Fruit fly (Drosophila melanogaster) whole organism, embryonic: Measurements from ENCODE around the gene Pax.
A peak's percentile ranks its signal among the peaks of the same experiment; 100 is the strongest.

Source experiments
- Aef1 ChIP-seq: fragments of 200-800 bp; sonication (Bioruptor generic); IDR thresholded peaks from 3 replicates; pipeline ENCODE4 v1.3.6; 2022; ENCODE audit warnings: missing biosample characterization, missing genetic modification characterization
- Blimp-1 ChIP-seq: fragments of 200-800 bp; sonication (Bioruptor generic); optimal IDR thresholded peaks from 3 replicates; lab custom pipeline; 2018; ENCODE audit warnings: missing biosample characterization, missing genetic modification characterization, mild to moderate bottlenecking, moderate library complexity, missing genetic modification reagents
- CG11093 ChIP-seq: fragments of 200-800 bp; sonication (Bioruptor generic); IDR thresholded peaks from 3 replicates; pipeline ENCODE4 v1.3.6; 2022; ENCODE audit warnings: missing biosample characterization, missing genetic modification characterization
- CG11560 ChIP-seq: fragments of 200-800 bp; sonication (Bioruptor generic); IDR thresholded peaks from 3 replicates; pipeline ENCODE4 v1.3.6; 2022; ENCODE audit warnings: missing biosample characterization, missing genetic modification characterization
- CG12071 ChIP-seq: fragments of 200-800 bp; sonication (Bioruptor generic); optimal IDR thresholded peaks from 3 replicates; lab custom pipeline; 2018; ENCODE audit warnings: missing biosample characterization, mild to moderate bottlenecking, missing genetic modification characterization
- CG14965 ChIP-seq: fragments of 200-800 bp; sonication (Bioruptor generic); optimal IDR thresholded peaks from 2 replicates; lab custom pipeline; 2016; ENCODE audit warnings: missing biosample characterization, missing genetic modification characterization, borderline replicate concordance
- CG2875 ChIP-seq: fragments of 200-800 bp; sonication (Bioruptor generic); optimal IDR thresholded peaks from 2 replicates; lab custom pipeline; 2017; ENCODE audit warnings: missing biosample characterization, mild to moderate bottlenecking, missing genetic modification characterization, missing genetic modification reagents
- CG2889 ChIP-seq: fragments of 200-800 bp; sonication (Bioruptor generic); IDR thresholded peaks from 3 replicates; pipeline ENCODE4 v1.3.6; 2022; ENCODE audit warnings: missing biosample characterization, missing genetic modification characterization
- CG30403 ChIP-seq: fragments of 200-800 bp; sonication (Bioruptor generic); optimal IDR thresholded peaks from 3 replicates; lab custom pipeline; 2016; ENCODE audit warnings: missing biosample characterization, missing genetic modification characterization
- CG33557 ChIP-seq: fragments of 200-800 bp; sonication (Bioruptor generic); optimal IDR thresholded peaks from 2 replicates; lab custom pipeline; 2019; ENCODE audit warnings: missing biosample characterization, mild to moderate bottlenecking, missing genetic modification characterization, moderate library complexity
- CG42726 ChIP-seq: fragments of 200-800 bp; sonication (Bioruptor generic); IDR thresholded peaks from 2 replicates; pipeline ENCODE4 v1.3.6; 2022; ENCODE audit warnings: missing biosample characterization, missing genetic modification characterization; ENCODE audit not compliant: partially characterized antibody
- CG5953 ChIP-seq: fragments of 200-800 bp; sonication (Bioruptor generic); IDR thresholded peaks from 2 replicates; pipeline ENCODE4 v1.3.6; 2022; ENCODE audit warnings: missing biosample characterization, missing genetic modification characterization
- CG6683 ChIP-seq: fragments of 200-800 bp; sonication (Bioruptor generic); optimal IDR thresholded peaks from 2 replicates; lab custom pipeline; 2017; ENCODE audit warnings: missing biosample characterization, mild to moderate bottlenecking, missing genetic modification characterization, missing genetic modification reagents
- CG8478 ChIP-seq: fragments of >200 bp; optimal IDR thresholded peaks from 2 replicates; lab custom pipeline; 2018
- CG8924 ChIP-seq: fragments of 200-800 bp; optimal IDR thresholded peaks from 3 replicates; lab custom pipeline; 2019; ENCODE audit warnings: missing biosample characterization, mild to moderate bottlenecking, missing genetic modification characterization, moderate library complexity
- CG9797 ChIP-seq: fragments of 200-800 bp; sonication (Bioruptor generic); optimal IDR thresholded peaks from 3 replicates; lab custom pipeline; 2018; ENCODE audit warnings: missing biosample characterization, mild to moderate bottlenecking, missing genetic modification characterization
- CG9817 ChIP-seq: fragments of 200-800 bp; sonication (Bioruptor generic); optimal IDR thresholded peaks from 2 replicates; lab custom pipeline; 2018; ENCODE audit warnings: missing biosample characterization, mild to moderate bottlenecking, missing genetic modification characterization, moderate library complexity
- CG9932 ChIP-seq: fragments of 200-800 bp; sonication (Bioruptor generic); IDR thresholded peaks from 2 replicates; pipeline ENCODE4 v1.3.6; 2022; ENCODE audit warnings: missing biosample characterization, missing genetic modification characterization
- Gug ChIP-seq: fragments of 200-800 bp; sonication (Bioruptor generic); IDR thresholded peaks from 4 replicates; pipeline ENCODE4 v1.3.6; 2022; ENCODE audit warnings: missing biosample characterization, missing genetic modification characterization
- H15 ChIP-seq: fragments of 200-800 bp; sonication (Bioruptor generic); IDR thresholded peaks from 3 replicates; pipeline ENCODE4 v1.3.6; 2022; ENCODE audit warnings: missing biosample characterization, missing genetic modification characterization
- Hr39 ChIP-seq: fragments of >200 bp; optimal IDR thresholded peaks from 2 replicates; lab custom pipeline; 2017
- Hr78 ChIP-seq, 2 experiments: fragments of 200-800 bp in 1 of 2; fragments of >200 bp in 1 of 2; sonication (Bioruptor generic) in 1 of 2; optimal IDR thresholded peaks; 2 replicates each; lab custom pipeline; 2017 to 2019; ENCODE audit warnings: missing biosample characterization in 2 of 2, missing genetic modification characterization in 2 of 2, mild to moderate bottlenecking in 1 of 2, moderate library complexity in 1 of 2
- Hsf ChIP-seq: fragments of 200-800 bp; sonication (Bioruptor generic); optimal IDR thresholded peaks from 3 replicates; lab custom pipeline; 2016; ENCODE audit warnings: missing biosample characterization, missing genetic modification characterization
- Lim3 ChIP-seq: fragments of 200-800 bp; sonication (Bioruptor generic); IDR thresholded peaks from 2 replicates; pipeline ENCODE4 v1.3.6; 2022; ENCODE audit warnings: missing biosample characterization, missing genetic modification characterization
- Med ChIP-seq: fragments of 200-800 bp; sonication (Bioruptor generic); peaks from one replicate; lab custom pipeline; 2016; ENCODE audit warnings: missing biosample characterization, missing genetic modification characterization, mild to moderate bottlenecking, inconsistent platforms, moderate library complexity
- Meics ChIP-seq: fragments of 200-800 bp; sonication (Bioruptor generic); optimal IDR thresholded peaks from 2 replicates; lab custom pipeline; 2017; ENCODE audit warnings: missing biosample characterization, mild to moderate bottlenecking, missing genetic modification characterization
- Mrtf ChIP-seq: fragments of 200-800 bp; sonication (Bioruptor generic); IDR thresholded peaks from 3 replicates; pipeline ENCODE4 v1.3.6; 2022; ENCODE audit warnings: missing biosample characterization, missing genetic modification characterization
- Nf-YB ChIP-seq: fragments of 200-800 bp; sonication (Bioruptor generic); optimal IDR thresholded peaks from 3 replicates; lab custom pipeline; 2019; ENCODE audit warnings: missing biosample characterization, mild to moderate bottlenecking, missing genetic modification characterization, moderate library complexity
- Sox100B ChIP-seq: fragments of 200-800 bp; sonication (Bioruptor generic); optimal IDR thresholded peaks from 3 replicates; lab custom pipeline; 2018; ENCODE audit warnings: missing biosample characterization, mild to moderate bottlenecking, missing genetic modification characterization
- ci ChIP-seq: fragments of 200-800 bp; sonication (Bioruptor generic); IDR thresholded peaks from 3 replicates; pipeline ENCODE4 v1.3.6; 2022; ENCODE audit warnings: missing biosample characterization, missing genetic modification characterization
- disco-r ChIP-seq: fragments of 200-800 bp; sonication (Bioruptor generic); optimal IDR thresholded peaks from 2 replicates; lab custom pipeline; 2016; ENCODE audit warnings: missing biosample characterization, missing genetic modification characterization
- dm ChIP-seq: fragments of 200-800 bp; sonication (Bioruptor generic); optimal IDR thresholded peaks from 3 replicates; lab custom pipeline; 2016; ENCODE audit warnings: missing biosample characterization, missing genetic modification characterization
- dysf ChIP-seq: fragments of 200-800 bp; sonication (Bioruptor generic); IDR thresholded peaks from 3 replicates; pipeline ENCODE4 v1.3.6; 2022; ENCODE audit warnings: missing biosample characterization, missing genetic modification characterization
- fu2 ChIP-seq: fragments of 200-800 bp; sonication (Bioruptor generic); optimal IDR thresholded peaks from 2 replicates; lab custom pipeline; 2016; ENCODE audit warnings: missing biosample characterization, missing genetic modification characterization
- gem ChIP-seq: fragments of 200-800 bp; sonication (Bioruptor generic); optimal IDR thresholded peaks from 2 replicates; lab custom pipeline; 2019; ENCODE audit warnings: missing biosample characterization, mild to moderate bottlenecking, missing genetic modification characterization, moderate library complexity
- gt ChIP-seq: fragments of 200-800 bp; sonication (Bioruptor generic); IDR thresholded peaks from 2 replicates; pipeline ENCODE4 v1.3.6; 2022; ENCODE audit warnings: missing biosample characterization, missing genetic modification characterization
- luna ChIP-seq: fragments of 200-800 bp; sonication (Bioruptor generic); optimal IDR thresholded peaks from 2 replicates; lab custom pipeline; 2016; ENCODE audit warnings: missing biosample characterization, missing genetic modification characterization
- mld ChIP-seq: fragments of 200-800 bp; sonication (Bioruptor generic); IDR thresholded peaks from 3 replicates; pipeline ENCODE4 v1.3.6; 2022; ENCODE audit warnings: missing biosample characterization, missing genetic modification characterization; ENCODE audit not compliant: partially characterized antibody
- oc ChIP-seq: fragments of 200-800 bp; sonication (Bioruptor generic); optimal IDR thresholded peaks from 2 replicates; lab custom pipeline; 2018; ENCODE audit warnings: missing biosample characterization, mild to moderate bottlenecking, missing genetic modification characterization, moderate library complexity
- odd ChIP-seq: fragments of 200-800 bp; sonication (Bioruptor generic); optimal IDR thresholded peaks from 2 replicates; lab custom pipeline; 2017; ENCODE audit warnings: missing biosample characterization, mild to moderate bottlenecking, missing genetic modification characterization
- prd ChIP-seq, 3 experiments: fragments of >200 bp in 2 of 3; fragments of 200-800 bp in 1 of 3; sonication (Bioruptor generic) in 1 of 3; optimal IDR thresholded peaks in 2 of 3; IDR thresholded peaks in 1 of 3; 2 replicates in 2 of 3; 3 replicates in 1 of 3; pipeline versions ENCODE4 v1.3.6 to Lab custom; 2017 to 2022; ENCODE audit warnings: missing biosample characterization in 1 of 3, missing genetic modification characterization in 1 of 3
- sd ChIP-seq: fragments of 200-800 bp; sonication (Bioruptor generic); optimal IDR thresholded peaks from 3 replicates; lab custom pipeline; 2018; ENCODE audit warnings: missing biosample characterization, mild to moderate bottlenecking, missing genetic modification characterization, moderate library complexity
- sim ChIP-seq: fragments of 200-800 bp; sonication (Bioruptor generic); IDR thresholded peaks from 2 replicates; pipeline ENCODE4 v1.3.6; 2022; ENCODE audit warnings: missing biosample characterization, missing genetic modification characterization
- sr ChIP-seq: fragments of 200-800 bp; sonication (Bioruptor generic); IDR thresholded peaks from 3 replicates; pipeline ENCODE4 v1.3.6; 2022; ENCODE audit warnings: missing biosample characterization, missing genetic modification characterization
- tgo ChIP-seq: fragments of 200-800 bp; sonication (Bioruptor generic); IDR thresholded peaks from 3 replicates; pipeline ENCODE4 v1.3.6; 2022; ENCODE audit warnings: missing biosample characterization, missing genetic modification characterization
- twi ChIP-seq: fragments of 200-800 bp; optimal IDR thresholded peaks from 2 replicates; lab custom pipeline; 2019; ENCODE audit warnings: missing biosample characterization, mild to moderate bottlenecking, missing genetic modification characterization, moderate library complexity
- unc-4 ChIP-seq: fragments of 200-800 bp; sonication (Bioruptor generic); IDR thresholded peaks from 2 replicates; pipeline ENCODE4 v1.3.6; 2022; ENCODE audit warnings: missing biosample characterization, missing genetic modification characterization; ENCODE audit not compliant: partially characterized antibody
- unpg ChIP-seq: fragments of 200-800 bp; sonication (Bioruptor generic); optimal IDR thresholded peaks from 3 replicates; lab custom pipeline; 2018; ENCODE audit warnings: missing biosample characterization, mild to moderate bottlenecking, missing genetic modification characterization, moderate library complexity

The Pax gene

dm6 chr2L:19377129-19378083 is 49.0 kb downstream of the Pax start (continued):
- TF ChIP-seq Sox100B: peak; percentile 46
- no peak for TF ChIP-seq sr (GFP tag; lab: Robert Waterston, UW)
- TF ChIP-seq luna: no peak
- TF ChIP-seq gt (GFP tag; lab: Robert Waterston, UW): 0 out of 2 replicates have a peak, but pooled peaks have one; percentile 23
- peak; percentile 8 for TF ChIP-seq odd (GFP tag; lab: Kevin White, UChicago)
- no peak for TF ChIP-seq Hr78 (GFP tag; optimal IDR thresholded peaks at IDR 0.05; lab: Kevin White, UChicago)
- peak; percentile 7 for TF ChIP-seq oc (tag; lab: Kevin White, UChicago)
- peak; percentile 25 for TF ChIP-seq Nf-YB (GFP tag; lab: Kevin White, UChicago)
- peak; percentile 68; the same call in 2 of the 3 replicates for TF ChIP-seq ci (GFP tag; lab: Robert Waterston, UW)
- TF ChIP-seq Hsf (GFP tag; lab: Kevin White, UChicago): peak; percentile 39
- TF ChIP-seq CG33557: peak; percentile 52
- no peak for TF ChIP-seq dm
- no peak for TF ChIP-seq CG42726
- no peak for TF ChIP-seq CG11560
- TF ChIP-seq Gug: peak; percentile 26; the same call in 1 of the 4 replicates
- peak; percentile 32 for TF ChIP-seq CG9817 (tag; lab: Kevin White, UChicago)
- TF ChIP-seq unc-4 (GFP tag; lab: Robert Waterston, UW): no peak
- peak; percentile 10 for TF ChIP-seq CG12071 (GFP tag; lab: Kevin White, UChicago)
- peak; percentile 57 for TF ChIP-seq Blimp-1 (GFP tag; lab: Kevin White, UChicago)
- TF ChIP-seq H15 (GFP tag; lab: Robert Waterston, UW): peak; percentile 48; the same call in 1 of the 3 replicates
- no peak for TF ChIP-seq Aef1 (GFP tag; lab: Robert Waterston, UW)
- peak; percentile 21 for TF ChIP-seq Meics (GFP tag; lab: Kevin White, UChicago)
- TF ChIP-seq Lim3: no peak
- no peak for TF ChIP-seq CG9932 (GFP tag; lab: Robert Waterston, UW)
- no peak for TF ChIP-seq Hr39
- no peak for TF ChIP-seq CG2889 (GFP tag; lab: Robert Waterston, UW)
- TF ChIP-seq sim (GFP tag; lab: Robert Waterston, UW): 0 out of 2 replicates have a peak, but pooled peaks have one; percentile 14
- 0 out of 3 replicates have a peak, but pooled peaks have one; percentile 34 for TF ChIP-seq CG11093
- no peak for TF ChIP-seq CG8478
- peak; percentile 49 for TF ChIP-seq CG2875 (GFP tag; lab: Kevin White, UChicago)
- TF ChIP-seq disco-r (GFP tag; lab: Kevin White, UChicago): no peak
- TF ChIP-seq CG8924 (tag; lab: Kevin White, UChicago): peak; percentile 59
- TF ChIP-seq Mrtf: peak; percentile 46; the same call in 1 of the 3 replicates
- peak; percentile 53; the same call in 1 of the 3 replicates for TF ChIP-seq dysf (GFP tag; lab: Robert Waterston, UW)
- TF ChIP-seq CG14965 (GFP tag; lab: Kevin White, UChicago): no peak
- peak; percentile 78 for TF ChIP-seq Med (GFP tag; lab: Kevin White, UChicago)
- TF ChIP-seq mld (GFP tag; lab: Robert Waterston, UW): no peak
- no peak for TF ChIP-seq fu2 (GFP tag; lab: Kevin White, UChicago)
- peak; percentile 56 for TF ChIP-seq CG30403 (GFP tag; lab: Kevin White, UChicago)
- TF ChIP-seq CG5953: no peak
- TF ChIP-seq gem (tag; lab: Kevin White, UChicago): peak; percentile 73
- no peak for TF ChIP-seq sd (tag; lab: Kevin White, UChicago)
- no peak for TF ChIP-seq prd (optimal IDR thresholded peaks at IDR 0.05; lab: Kevin White, UChicago)
- TF ChIP-seq prd (GFP tag; IDR thresholded peaks at IDR 0.05; lab: Robert Waterston, UW): peak; percentile 89
- no peak for TF ChIP-seq CG6683
- TF ChIP-seq unpg (GFP tag; lab: Kevin White, UChicago): peak; percentile 56
- TF ChIP-seq CG9797 (GFP tag; lab: Kevin White, UChicago): no peak
- TF ChIP-seq twi (tag; lab: Kevin White, UChicago): peak; percentile 27
- no peak; the same call in 2 of the 3 replicates for TF ChIP-seq tgo (GFP tag; lab: Robert Waterston, UW)
